Fruit fly (Drosophila melanogaster): Measurements from ENCODE around the gene CG3819.

DNA sequence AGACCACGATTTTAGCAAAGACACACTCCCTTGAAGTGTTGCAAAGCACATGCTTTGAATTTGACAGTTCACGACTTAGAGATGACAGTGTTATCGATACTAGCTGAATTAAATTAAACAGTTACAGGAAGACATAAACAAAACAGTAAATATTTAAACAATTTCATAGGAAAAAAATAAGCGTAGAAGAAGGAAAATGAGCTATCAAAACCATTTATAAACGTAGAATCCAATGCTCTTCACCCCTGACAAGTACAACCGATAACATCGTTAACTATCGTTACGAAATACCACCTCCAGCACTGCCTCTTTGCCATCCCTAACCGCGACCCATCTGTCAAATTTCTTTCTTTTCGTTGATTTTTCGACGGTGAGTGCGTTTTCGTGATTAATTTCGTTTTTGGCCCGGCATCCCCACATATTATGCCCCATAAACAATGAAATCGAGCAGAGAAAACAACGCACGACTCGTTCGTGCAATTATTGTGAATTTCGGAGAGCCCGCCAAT lies 23.1 kb downstream of the CG3819 start, which contains the start of gene RpL26:
- TF ChIP-seq CG9139 (GFP tag; optimal IDR thresholded peaks at IDR 0.05), result no peak
- no peak for TF ChIP-seq CG3919 (GFP tag; optimal IDR thresholded peaks at IDR 0.05)
- no peak for TF ChIP-seq fd85E (GFP tag; optimal IDR thresholded peaks at IDR 0.05)
- no peak for TF ChIP-seq vri (GFP tag; optimal IDR thresholded peaks at IDR 0.05)
- TF ChIP-seq Lpt (GFP tag; optimal IDR thresholded peaks at IDR 0.05), result no peak
- TF ChIP-seq topi (GFP tag; optimal IDR thresholded peaks at IDR 0.05), result peak; percentile 68
- TF ChIP-seq fd59A (GFP tag; optimal IDR thresholded peaks at IDR 0.05), result peak; percentile 45
- no peak for TF ChIP-seq Sox102F (GFP tag; optimal IDR thresholded peaks at IDR 0.05)
- 0 out of 2 replicates have a peak, but pooled peaks have one; percentile 14 for TF ChIP-seq Gug (GFP tag; IDR thresholded peaks at IDR 0.05)
- TF ChIP-seq CG10669 (GFP tag; optimal IDR thresholded peaks at IDR 0.05), result no peak
- TF ChIP-seq CG6854 (GFP tag; optimal IDR thresholded peaks at IDR 0.05), result peak; percentile 80
- TF ChIP-seq cyc (GFP tag; optimal IDR thresholded peaks at IDR 0.05), result peak; percentile 63

All from whole organism, prepupa.